Worm (Caenorhabditis elegans) whole organism, mixed stage, embryonic: ENCODE data around the gene C18D4.12.

Experiments
- M03D4.4 ChIP-seq: sonication (generic microtip); optimal IDR thresholded peaks from 2 replicates; lab custom pipeline; 2017; ENCODE audit warnings: mild to moderate bottlenecking, missing genetic modification characterization, missing compliant biosample characterization
- bed-3 ChIP-seq: fragments of 200-800 bp; sonication (Bioruptor generic); optimal IDR thresholded peaks from 3 replicates; lab custom pipeline; 2018; ENCODE audit warnings: mild to moderate bottlenecking, missing genetic modification characterization, moderate library complexity, missing compliant biosample characterization
- ceh-43 ChIP-seq: fragments of 200-800 bp; sonication (Bioruptor generic); optimal IDR thresholded peaks from 2 replicates; lab custom pipeline; 2018; ENCODE audit warnings: mild to moderate bottlenecking, missing genetic modification characterization, moderate library complexity, missing compliant biosample characterization
- ces-1 ChIP-seq: fragments of 150-350 bp; optimal IDR thresholded peaks from 2 replicates; lab custom pipeline; 2014; ENCODE audit warnings: missing biosample characterization, missing genetic modification reagents, missing genetic modification characterization
- cnd-1 ChIP-seq: fragments of 200-800 bp; sonication (Bioruptor generic); optimal IDR thresholded peaks from 2 replicates; lab custom pipeline; 2018; ENCODE audit warnings: mild to moderate bottlenecking, missing genetic modification characterization, missing compliant biosample characterization
- drap-1 ChIP-seq: fragments of 200-800 bp; sonication (Bioruptor generic); optimal IDR thresholded peaks from 3 replicates; lab custom pipeline; 2018; ENCODE audit warnings: mild to moderate bottlenecking, missing genetic modification characterization, missing compliant biosample characterization
- elt-1 ChIP-seq: sonication (generic microtip); optimal IDR thresholded peaks from 2 replicates; lab custom pipeline; 2017; ENCODE audit warnings: missing genetic modification characterization, mild to moderate bottlenecking, missing compliant biosample characterization, antibody characterized with exemption, moderate library complexity, borderline replicate concordance; ENCODE audit not compliant: insufficient read depth
- flh-1 ChIP-seq: fragments of 200-800 bp; sonication (Bioruptor generic); optimal IDR thresholded peaks from 2 replicates; lab custom pipeline; 2018; ENCODE audit warnings: mild to moderate bottlenecking, missing genetic modification characterization, moderate library complexity, missing compliant biosample characterization
- hlh-1 ChIP-seq: fragments of 150-350 bp; optimal IDR thresholded peaks from 2 replicates; lab custom pipeline; 2014; ENCODE audit warnings: missing biosample characterization, missing genetic modification reagents, missing genetic modification characterization
- lin-13 ChIP-seq: fragments of 150-350 bp; optimal IDR thresholded peaks from 2 replicates; lab custom pipeline; 2014; ENCODE audit warnings: missing biosample characterization, missing genetic modification characterization
- mab-5 ChIP-seq: fragments of 150-350 bp; optimal IDR thresholded peaks from 2 replicates; lab custom pipeline; 2014; ENCODE audit warnings: missing biosample characterization, missing genetic modification characterization
- mep-1 ChIP-seq: fragments of 150-350 bp; optimal IDR thresholded peaks from 2 replicates; lab custom pipeline; 2017; ENCODE audit warnings: missing biosample characterization, missing genetic modification reagents, missing genetic modification characterization, inconsistent platforms
- mls-2 ChIP-seq: sonication (generic microtip); optimal IDR thresholded peaks from 2 replicates; lab custom pipeline; 2016; ENCODE audit warnings: mild to moderate bottlenecking, missing genetic modification characterization, moderate library complexity, missing compliant biosample characterization
- nhr-12 ChIP-seq: fragments of 150-350 bp; optimal IDR thresholded peaks from 2 replicates; lab custom pipeline; 2014; ENCODE audit warnings: missing biosample characterization, missing genetic modification characterization
- nhr-2 ChIP-seq: fragments of 150-350 bp; optimal IDR thresholded peaks from 2 replicates; lab custom pipeline; 2014; ENCODE audit warnings: missing biosample characterization, missing genetic modification characterization
- nhr-237 ChIP-seq: fragments of 150-350 bp; optimal IDR thresholded peaks from 2 replicates; lab custom pipeline; 2014; ENCODE audit warnings: missing biosample characterization, missing genetic modification characterization
- nhr-28 ChIP-seq: fragments of 150-350 bp; optimal IDR thresholded peaks from 2 replicates; lab custom pipeline; 2014; ENCODE audit warnings: missing biosample characterization, missing genetic modification characterization
- nhr-76 ChIP-seq: sonication (generic microtip); optimal IDR thresholded peaks from 2 replicates; lab custom pipeline; 2017; ENCODE audit warnings: missing biosample characterization, missing genetic modification characterization
- pha-4 ChIP-seq: fragments of 150-350 bp; optimal IDR thresholded peaks from 2 replicates; lab custom pipeline; 2018; ENCODE audit warnings: missing biosample characterization, missing genetic modification reagents, missing genetic modification characterization
- sem-2 ChIP-seq: fragments of 200-800 bp; sonication (Bioruptor generic); optimal IDR thresholded peaks from 2 replicates; lab custom pipeline; 2018; ENCODE audit warnings: mild to moderate bottlenecking, missing genetic modification characterization, missing compliant biosample characterization
- snpc-4 ChIP-seq: fragments of 150-350 bp; optimal IDR thresholded peaks from 2 replicates; lab custom pipeline; 2014; ENCODE audit warnings: missing biosample characterization, missing genetic modification characterization
- sptf-1 ChIP-seq: sonication (generic microtip); optimal IDR thresholded peaks from 2 replicates; lab custom pipeline; 2017; ENCODE audit warnings: mild to moderate bottlenecking, missing genetic modification characterization, moderate library complexity, missing compliant biosample characterization
- tbx-8 ChIP-seq: fragments of 200-800 bp; sonication (Bioruptor generic); optimal IDR thresholded peaks from 2 replicates; lab custom pipeline; 2018; ENCODE audit warnings: mild to moderate bottlenecking, missing genetic modification characterization, moderate library complexity, missing compliant biosample characterization
- unc-120 ChIP-seq: sonication (generic microtip); optimal IDR thresholded peaks from 2 replicates; lab custom pipeline; 2017; ENCODE audit warnings: missing genetic modification characterization, missing compliant biosample characterization; ENCODE audit not compliant: poor library complexity, severe bottlenecking
- unc-62 ChIP-seq: fragments of 150-350 bp; optimal IDR thresholded peaks from 2 replicates; lab custom pipeline; 2014; ENCODE audit warnings: missing biosample characterization, missing genetic modification reagents, missing genetic modification characterization
- zip-8 ChIP-seq: fragments of 150-350 bp; optimal IDR thresholded peaks from 2 replicates; lab custom pipeline; 2014; ENCODE audit warnings: missing biosample characterization, missing genetic modification characterization

The C18D4.12 gene

DNA sequence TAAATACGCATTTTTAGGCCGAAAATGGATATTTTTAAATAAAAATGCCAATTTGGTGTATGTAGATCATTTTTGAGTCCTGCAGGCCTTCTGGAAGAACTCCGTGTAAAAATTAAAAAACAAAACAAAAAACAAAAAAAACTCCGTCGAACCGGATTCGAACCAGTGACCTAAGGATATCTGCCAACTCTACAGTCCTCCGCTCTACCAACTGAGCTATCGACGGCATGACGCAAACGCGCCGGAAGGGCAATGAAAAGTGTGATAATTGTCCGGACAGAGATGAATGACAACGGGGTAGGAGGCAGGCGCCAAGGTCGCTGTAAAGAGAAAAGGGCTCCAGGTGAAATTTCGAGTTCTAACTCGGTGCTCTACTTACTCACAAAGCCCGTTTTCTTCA, 11.9 kb upstream of the C18D4.12 start:
- TF ChIP-seq drap-1 (GFP tag; lab: Kevin White, UChicago) (peak; percentile 10), elt-1 (tag; lab: Kevin White, UChicago) (no peak), flh-1 (GFP tag; lab: Kevin White, UChicago) (no peak), sem-2 (GFP tag; lab: Kevin White, UChicago) (no peak), lin-13 (tag; lab: Kevin White, UChicago) (no peak), hlh-1 (tag; lab: Kevin White, UChicago) (no peak), mab-5 (no peak), pha-4 (no peak)

ce11 chrV:17540295-17540694, 9.9 kb upstream of the C18D4.12 start, which contains the start of gene srz-25:
Gene srz-25, plus strand, starts transcription at chrV:17540595.
- no peak for TF ChIP-seq sptf-1 (tag; lab: Kevin White, UChicago)
- no peak for TF ChIP-seq ceh-43 (GFP tag; lab: Kevin White, UChicago)
- no peak for TF ChIP-seq unc-120 (tag; lab: Kevin White, UChicago)
- TF ChIP-seq tbx-8 (GFP tag; lab: Kevin White, UChicago), result no peak
- no peak for TF ChIP-seq nhr-237 (tag; lab: Kevin White, UChicago)
- TF ChIP-seq mep-1 (tag; lab: Kevin White, UChicago), result no peak
- TF ChIP-seq M03D4.4 (tag; lab: Kevin White, UChicago), result no peak
- TF ChIP-seq flh-1 (GFP tag; lab: Kevin White, UChicago), result no peak
- TF ChIP-seq mab-5, result no peak

DNA sequence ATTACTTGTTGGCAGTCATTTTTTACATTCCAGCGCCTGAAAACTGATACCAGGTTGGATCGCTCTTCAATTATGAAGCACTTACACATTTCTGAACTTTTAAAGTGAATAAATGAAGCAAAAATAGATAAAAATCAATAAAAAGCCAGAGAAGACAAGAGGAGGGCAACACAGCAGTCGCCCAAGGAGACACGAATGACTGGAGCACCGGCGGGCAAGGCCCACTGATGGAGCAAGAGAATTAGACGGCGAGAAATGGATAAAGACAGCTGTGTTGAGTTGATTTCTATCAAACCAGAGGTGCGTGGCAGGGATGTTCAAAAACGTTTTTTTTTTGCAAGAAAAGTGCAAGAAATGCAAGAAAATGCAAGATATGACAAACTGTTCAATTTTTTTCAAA, 8.9 kb upstream of the C18D4.12 start:
- peak; percentile 68 for TF ChIP-seq hlh-1 (tag; lab: Kevin White, UChicago)
- TF ChIP-seq ces-1 (GFP tag; lab: Kevin White, UChicago), result no peak
- TF ChIP-seq tbx-8 (GFP tag; lab: Kevin White, UChicago), result no peak
- TF ChIP-seq nhr-76 (tag; lab: Kevin White, UChicago), result no peak
- no peak for TF ChIP-seq nhr-237 (tag; lab: Kevin White, UChicago)
- TF ChIP-seq M03D4.4 (tag; lab: Kevin White, UChicago), result no peak
- TF ChIP-seq unc-120 (tag; lab: Kevin White, UChicago), result peak; percentile 67
- TF ChIP-seq lin-13 (tag; lab: Kevin White, UChicago), result no peak
- no peak for TF ChIP-seq mls-2 (tag; lab: Kevin White, UChicago)
- TF ChIP-seq nhr-2, result no peak
- no peak for TF ChIP-seq drap-1 (GFP tag; lab: Kevin White, UChicago)
- no peak for TF ChIP-seq zip-8
- TF ChIP-seq bed-3 (GFP tag; lab: Kevin White, UChicago), result no peak

ce11 chrV:17538279-17538896, 8.0 kb upstream of the C18D4.12 start, which contains the start of gene C18D4.6:
Gene C18D4.6, minus strand, starts transcription at chrV:17538375.
- no peak for TF ChIP-seq M03D4.4 (tag; lab: Kevin White, UChicago)
- no peak for TF ChIP-seq elt-1 (tag; lab: Kevin White, UChicago)
- no peak for TF ChIP-seq mep-1 (tag; lab: Kevin White, UChicago)
- no peak for TF ChIP-seq nhr-237 (tag; lab: Kevin White, UChicago)
- TF ChIP-seq bed-3 (GFP tag; lab: Kevin White, UChicago), result no peak
- peak; percentile 38 for TF ChIP-seq drap-1 (GFP tag; lab: Kevin White, UChicago)
- no peak for TF ChIP-seq sem-2 (GFP tag; lab: Kevin White, UChicago)

- TF ChIP-seq pha-4 (no peak), unc-62 (no peak)
Measured at ce11 chrV:17533200-17533599, 2.8 kb upstream of the C18D4.12 start.

DNA sequence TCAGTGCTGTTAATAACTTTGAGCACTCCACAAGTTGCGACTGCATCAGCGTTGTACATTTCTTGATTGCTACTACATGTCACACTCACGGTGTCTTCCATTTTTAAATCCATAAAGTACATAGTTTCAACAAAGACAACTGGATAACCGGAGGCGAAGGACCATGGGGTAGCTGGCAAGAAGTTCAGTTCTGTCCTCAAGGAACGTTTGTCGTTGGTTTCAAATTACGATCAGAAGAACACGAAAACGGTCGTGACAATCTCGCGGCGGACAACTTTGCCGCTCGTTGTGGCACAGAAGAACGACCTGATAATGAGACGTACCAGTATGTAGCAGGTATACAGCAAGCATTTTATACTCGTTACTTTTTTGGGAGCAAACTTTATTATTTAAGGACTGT, 2.3 kb upstream of the C18D4.12 start, which contains the start of gene C18D4.3:
Gene C18D4.3, minus strand, starts transcription at position 101 of the 400 bp plus-strand sequence.
- TF ChIP-seq sem-2 (GFP tag; lab: Kevin White, UChicago), result no peak
- TF ChIP-seq tbx-8 (GFP tag; lab: Kevin White, UChicago), result no peak
- TF ChIP-seq unc-62, result no peak
- no peak for TF ChIP-seq nhr-2
- no peak for TF ChIP-seq bed-3 (GFP tag; lab: Kevin White, UChicago)
- no peak for TF ChIP-seq cnd-1 (tag; lab: Kevin White, UChicago)
- no peak for TF ChIP-seq ces-1 (GFP tag; lab: Kevin White, UChicago)
- TF ChIP-seq sptf-1 (tag; lab: Kevin White, UChicago), result no peak
- TF ChIP-seq nhr-12, result no peak
- no peak for TF ChIP-seq snpc-4 (tag; lab: Kevin White, UChicago)
- TF ChIP-seq ceh-43 (GFP tag; lab: Kevin White, UChicago), result no peak
- no peak for TF ChIP-seq mab-5
- no peak for TF ChIP-seq nhr-237 (tag; lab: Kevin White, UChicago)
- no peak for TF ChIP-seq zip-8
- TF ChIP-seq nhr-28 (tag; lab: Kevin White, UChicago), result no peak
- TF ChIP-seq pha-4, result no peak
- TF ChIP-seq, all 35 proteins: peak for 0
